Worm (Caenorhabditis elegans) whole organism, young adult: Measurements from ENCODE around the gene B0454.6.

Experiments
- B0019.2 ChIP-seq: fragments of 200-800 bp; sonication (Bioruptor generic); conservative IDR thresholded peaks from 2 replicates; pipeline ENCODE4 v1.3.6; 2022; ENCODE audit warnings: missing genetic modification reagents, missing genetic modification characterization, missing compliant biosample characterization
- B0336.3 ChIP-seq: fragments of 200-800 bp; sonication (Bioruptor generic); IDR thresholded peaks from 2 replicates; pipeline ENCODE4 v1.3.6; 2022; ENCODE audit warnings: missing genetic modification characterization, missing compliant biosample characterization
- C06A6.2 ChIP-seq: fragments of 200-800 bp; sonication (Bioruptor generic); conservative IDR thresholded peaks from 2 replicates; pipeline ENCODE4 v1.3.6; 2022; ENCODE audit warnings: missing genetic modification characterization, missing compliant biosample characterization
- F33H1.4 ChIP-seq: fragments of 200-800 bp; sonication (Bioruptor generic); IDR thresholded peaks from 2 replicates; pipeline ENCODE4 v1.3.6; 2022; ENCODE audit warnings: missing genetic modification reagents, missing genetic modification characterization, missing compliant biosample characterization
- F55B11.4 ChIP-seq: sonication (generic microtip); optimal IDR thresholded peaks from 2 replicates; lab custom pipeline; 2016; ENCODE audit warnings: missing compliant biosample characterization, missing genetic modification characterization, borderline replicate concordance; ENCODE audit not compliant: insufficient read depth
- F57A8.1 ChIP-seq: fragments of 200-800 bp; sonication (Bioruptor generic); optimal IDR thresholded peaks from 2 replicates; lab custom pipeline; 2018; ENCODE audit warnings: mild to moderate bottlenecking, missing genetic modification characterization, moderate library complexity, missing compliant biosample characterization
- K11D2.4 ChIP-seq: fragments of 200-800 bp; sonication (Bioruptor generic); IDR thresholded peaks from 2 replicates; pipeline ENCODE4 v1.3.6; 2022; ENCODE audit warnings: missing genetic modification reagents, missing genetic modification characterization, missing compliant biosample characterization
- Y79H2A.3 ChIP-seq: fragments of 200-800 bp; sonication (Bioruptor generic); conservative IDR thresholded peaks from 2 replicates; pipeline ENCODE4 v1.3.6; 2022; ENCODE audit warnings: missing genetic modification reagents, missing genetic modification characterization, missing compliant biosample characterization
- Y95B8A.8 ChIP-seq: fragments of 200-800 bp; sonication (Bioruptor generic); IDR thresholded peaks from 2 replicates; pipeline ENCODE4 v1.3.6; 2022; ENCODE audit warnings: missing genetic modification reagents, missing genetic modification characterization, missing compliant biosample characterization
- akir-1 ChIP-seq: fragments of 200-800 bp; sonication (Bioruptor generic); optimal IDR thresholded peaks from 2 replicates; lab custom pipeline; 2018; ENCODE audit warnings: mild to moderate bottlenecking, missing genetic modification characterization, moderate library complexity, missing compliant biosample characterization
- aptf-3 ChIP-seq: fragments of 200-800 bp; sonication (Bioruptor generic); IDR thresholded peaks from 2 replicates; pipeline ENCODE4 v1.3.6; 2022; ENCODE audit warnings: missing genetic modification characterization, missing compliant biosample characterization
- athp-1 ChIP-seq: sonication (generic microtip); optimal IDR thresholded peaks from 2 replicates; lab custom pipeline; 2017; ENCODE audit warnings: mild to moderate bottlenecking, missing genetic modification characterization, missing compliant biosample characterization
- cebp-1 ChIP-seq, 2 experiments: fragments of 200-800 bp in 1 of 2; sonication (Bioruptor generic) in 1 of 2; sonication (generic microtip) in 1 of 2; IDR thresholded peaks in 1 of 2; optimal IDR thresholded peaks in 1 of 2; 2 replicates each; pipeline versions ENCODE4 v1.3.6 to Lab custom; 2017 to 2022; ENCODE audit warnings: missing compliant biosample characterization in 2 of 2, missing genetic modification characterization in 2 of 2, mild to moderate bottlenecking in 1 of 2, missing genetic modification reagents in 1 of 2, moderate library complexity in 1 of 2
- cebp-2 ChIP-seq: fragments of 200-800 bp; sonication (Bioruptor generic); IDR thresholded peaks from 2 replicates; pipeline ENCODE4 v1.3.6; 2022; ENCODE audit warnings: missing genetic modification characterization, missing compliant biosample characterization
- ceh-100 ChIP-seq: fragments of 200-800 bp; sonication (Bioruptor generic); IDR thresholded peaks from 2 replicates; pipeline ENCODE4 v1.3.6; 2022; ENCODE audit warnings: missing genetic modification reagents, missing genetic modification characterization, missing compliant biosample characterization
- ceh-27 ChIP-seq: fragments of 200-800 bp; sonication (Bioruptor generic); optimal IDR thresholded peaks from 2 replicates; lab custom pipeline; 2018; ENCODE audit warnings: mild to moderate bottlenecking, missing genetic modification characterization, moderate library complexity, missing compliant biosample characterization
- ceh-91 ChIP-seq: fragments of 200-800 bp; sonication (Bioruptor generic); IDR thresholded peaks from 2 replicates; pipeline ENCODE4 v1.3.6; 2022; ENCODE audit warnings: missing genetic modification reagents, missing genetic modification characterization, missing compliant biosample characterization
- dpl-1 ChIP-seq: fragments of 150-350 bp; optimal IDR thresholded peaks from 2 replicates; lab custom pipeline; 2014; ENCODE audit warnings: missing biosample characterization, missing genetic modification reagents, missing genetic modification characterization
- egl-44 ChIP-seq: fragments of 200-800 bp; sonication (Bioruptor generic); IDR thresholded peaks from 2 replicates; pipeline ENCODE4 v1.3.6; 2022; ENCODE audit warnings: missing genetic modification reagents, missing genetic modification characterization, missing compliant biosample characterization
- him-1 ChIP-seq: sonication (generic microtip); optimal IDR thresholded peaks from 2 replicates; lab custom pipeline; 2016; ENCODE audit warnings: missing genotype, missing genetic modification reagents, missing genetic modification characterization, missing compliant biosample characterization
- hmg-1.2 ChIP-seq: fragments of 200-800 bp; sonication (Bioruptor generic); IDR thresholded peaks from 2 replicates; pipeline ENCODE4 v1.3.6; 2022; ENCODE audit warnings: missing genetic modification reagents, missing genetic modification characterization, missing compliant biosample characterization
- hmg-20 ChIP-seq: fragments of 200-800 bp; sonication (Bioruptor generic); IDR thresholded peaks from 2 replicates; pipeline ENCODE4 v1.3.6; 2022; ENCODE audit warnings: missing genetic modification reagents, missing genetic modification characterization, missing compliant biosample characterization
- hrde-1 ChIP-seq: sonication (generic microtip); optimal IDR thresholded peaks from 2 replicates; lab custom pipeline; 2016; ENCODE audit warnings: missing genetic modification characterization, mild to moderate bottlenecking, missing compliant biosample characterization, moderate library complexity, missing genotype, missing genetic modification reagents, borderline replicate concordance
- hsf-1 ChIP-seq: fragments of 200-800 bp; sonication (Bioruptor generic); IDR thresholded peaks from 2 replicates; pipeline ENCODE4 v1.3.6; 2022; ENCODE audit warnings: missing genetic modification reagents, missing genetic modification characterization, missing compliant biosample characterization
- let-607 ChIP-seq, 2 experiments: fragments of 200-800 bp in 1 of 2; sonication (Bioruptor generic) in 1 of 2; sonication (generic microtip) in 1 of 2; optimal IDR thresholded peaks; 2 replicates each; lab custom pipeline; 2016 to 2018; ENCODE audit warnings: mild to moderate bottlenecking in 2 of 2, missing compliant biosample characterization in 2 of 2, missing genetic modification characterization in 2 of 2, moderate library complexity in 2 of 2, missing genotype in 1 of 2
- lin-26 ChIP-seq: fragments of 200-800 bp; sonication (Bioruptor generic); IDR thresholded peaks from 2 replicates; pipeline ENCODE4 v1.3.6; 2022; ENCODE audit warnings: missing genetic modification reagents, missing genetic modification characterization, missing compliant biosample characterization
- lin-40 ChIP-seq: sonication (generic microtip); optimal IDR thresholded peaks from 2 replicates; lab custom pipeline; 2016; ENCODE audit warnings: missing genetic modification characterization, mild to moderate bottlenecking, missing compliant biosample characterization, missing genotype, missing genetic modification reagents
- madf-3 ChIP-seq: fragments of 200-800 bp; sonication (Bioruptor generic); IDR thresholded peaks from 2 replicates; pipeline ENCODE4 v1.3.6; 2022; ENCODE audit warnings: missing genetic modification reagents, missing genetic modification characterization, missing compliant biosample characterization
- madf-8 ChIP-seq: fragments of 200-800 bp; sonication (Bioruptor generic); conservative IDR thresholded peaks from 2 replicates; pipeline ENCODE4 v1.3.6; 2022; ENCODE audit warnings: missing genetic modification reagents, missing genetic modification characterization, missing compliant biosample characterization
- mcd-1 ChIP-seq: fragments of 200-800 bp; sonication (Bioruptor generic); IDR thresholded peaks from 2 replicates; pipeline ENCODE4 v1.3.6; 2022; ENCODE audit warnings: missing genetic modification reagents, missing genetic modification characterization, missing compliant biosample characterization
- mes-4 ChIP-seq: sonication (generic microtip); optimal IDR thresholded peaks from 2 replicates; lab custom pipeline; 2016; ENCODE audit warnings: missing genotype, missing genetic modification characterization, missing compliant biosample characterization
- mxl-1 ChIP-seq: sonication (generic microtip); optimal IDR thresholded peaks from 2 replicates; lab custom pipeline; 2016; ENCODE audit warnings: missing genetic modification characterization, missing compliant biosample characterization
- nhr-90 ChIP-seq: sonication (generic microtip); optimal IDR thresholded peaks from 2 replicates; lab custom pipeline; 2016; ENCODE audit warnings: missing genotype, mild to moderate bottlenecking, missing genetic modification characterization, missing compliant biosample characterization
- pha-4 ChIP-seq: fragments of 150-350 bp; sonication (generic microtip); optimal IDR thresholded peaks from 2 replicates; lab custom pipeline; 2014; ENCODE audit warnings: missing biosample characterization, missing genetic modification reagents, missing genetic modification characterization
- sea-2 ChIP-seq: fragments of 200-800 bp; sonication (Bioruptor generic); IDR thresholded peaks from 2 replicates; pipeline ENCODE4 v1.3.6; 2022; ENCODE audit warnings: missing genetic modification characterization, missing compliant biosample characterization
- snpc-1.1 ChIP-seq: sonication (generic microtip); optimal IDR thresholded peaks from 2 replicates; lab custom pipeline; 2017; ENCODE audit warnings: missing genetic modification characterization, mild to moderate bottlenecking, missing compliant biosample characterization, antibody characterized with exemption, moderate library complexity, missing genotype, missing genetic modification reagents; ENCODE audit not compliant: insufficient read depth
- snpc-3.4 ChIP-seq: sonication (generic microtip); optimal IDR thresholded peaks from 2 replicates; lab custom pipeline; 2017; ENCODE audit warnings: missing genetic modification characterization, mild to moderate bottlenecking, missing compliant biosample characterization, antibody characterized with exemption, moderate library complexity, missing genotype, missing genetic modification reagents
- snpc-4 ChIP-seq, 5 experiments: fragments of 150-350 bp in 1 of 5; sonication (generic microtip) in 4 of 5; optimal IDR thresholded peaks; 2 replicates each; lab custom pipeline; 2014 to 2018; ENCODE audit warnings: missing genetic modification characterization in 5 of 5, missing biosample characterization in 3 of 5, antibody characterized with exemption in 2 of 5, mild to moderate bottlenecking in 2 of 5, missing compliant biosample characterization in 2 of 5, missing genotype in 2 of 5, moderate library complexity in 2 of 5, missing genetic modification reagents in 1 of 5
- tbx-9 ChIP-seq: sonication (generic microtip); optimal IDR thresholded peaks from 2 replicates; lab custom pipeline; 2016; ENCODE audit warnings: borderline replicate concordance, missing genetic modification characterization, inconsistent platforms, missing compliant biosample characterization
- unc-130 ChIP-seq: sonication (generic microtip); optimal IDR thresholded peaks from 2 replicates; lab custom pipeline; 2016; ENCODE audit warnings: missing genetic modification reagents, missing genetic modification characterization, missing compliant biosample characterization
- unc-62 ChIP-seq: fragments of 150-350 bp; optimal IDR thresholded peaks from 2 replicates; lab custom pipeline; 2014; ENCODE audit warnings: missing biosample characterization, missing genetic modification reagents, missing genetic modification characterization
- xnd-1 ChIP-seq: sonication (generic microtip); optimal IDR thresholded peaks from 2 replicates; lab custom pipeline; 2016; ENCODE audit warnings: missing genotype, missing genetic modification reagents, missing genetic modification characterization, missing compliant biosample characterization
- zfh-2 ChIP-seq: fragments of 200-800 bp; sonication (Bioruptor generic); conservative IDR thresholded peaks from 2 replicates; pipeline ENCODE4 v1.3.6; 2022; ENCODE audit warnings: missing genetic modification reagents, missing genetic modification characterization, missing compliant biosample characterization
- ztf-26 ChIP-seq: sonication (generic microtip); optimal IDR thresholded peaks from 2 replicates; lab custom pipeline; 2017; ENCODE audit warnings: missing genetic modification characterization, missing compliant biosample characterization
- ztf-28 ChIP-seq: fragments of 200-800 bp; sonication (Bioruptor generic); IDR thresholded peaks from 2 replicates; pipeline ENCODE4 v1.3.6; 2022; ENCODE audit warnings: missing genetic modification reagents, missing genetic modification characterization, missing compliant biosample characterization
- ztf-6 ChIP-seq: fragments of 200-800 bp; sonication (Bioruptor generic); IDR thresholded peaks from 2 replicates; pipeline ENCODE4 v1.3.6; 2022; ENCODE audit warnings: missing genetic modification reagents, missing genetic modification characterization, missing compliant biosample characterization

Gene B0454.6

DNA sequence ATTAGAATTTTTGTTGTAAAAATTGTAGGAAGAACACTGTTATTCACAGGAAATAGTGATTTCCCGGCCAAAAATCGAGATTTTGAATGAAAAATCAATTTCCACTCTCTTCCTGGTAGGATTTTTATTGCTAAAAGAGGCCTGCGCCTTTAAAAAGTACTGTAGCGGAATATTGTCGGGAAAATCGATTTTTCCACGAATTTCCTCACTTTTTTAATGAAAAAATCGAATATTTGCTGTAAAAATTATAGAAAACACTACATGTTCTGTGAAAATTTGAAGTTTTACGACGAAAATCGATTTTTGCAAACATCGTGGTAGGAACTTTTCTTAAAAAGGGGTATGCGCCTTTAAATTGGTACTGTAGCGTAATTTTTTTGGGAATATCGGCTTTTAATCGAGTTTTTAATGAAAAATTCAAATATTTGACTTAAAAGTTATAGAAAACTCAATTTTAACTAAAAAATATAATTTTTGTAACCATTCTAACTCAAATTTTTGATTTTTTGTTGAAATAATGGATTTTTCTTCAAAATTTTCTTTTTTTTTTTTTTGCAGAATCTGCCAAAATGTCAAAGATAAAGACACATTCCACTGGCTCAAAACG, 23.8 kb downstream of the B0454.6 start, which contains the start of gene lin-8 (continued):
- TF ChIP-seq dpl-1 (GFP tag; lab: Kevin White, UChicago), result no peak
- no peak for TF ChIP-seq ztf-6 (GFP tag; lab: Robert Waterston, UW)
- TF ChIP-seq ceh-27 (GFP tag; lab: Kevin White, UChicago), result no peak
- TF ChIP-seq ceh-91, result peak; percentile 75
- no peak for TF ChIP-seq unc-130 (GFP tag; lab: Kevin White, UChicago)
- TF ChIP-seq B0019.2, result no peak
- no peak for TF ChIP-seq hmg-20
- TF ChIP-seq athp-1 (tag; lab: Kevin White, UChicago), result peak; percentile 54
- no peak for TF ChIP-seq lin-26 (GFP tag; lab: Robert Waterston, UW)
- TF ChIP-seq hsf-1 (GFP tag; lab: Robert Waterston, UW), result no peak
- no peak for TF ChIP-seq cebp-2 (GFP tag; lab: Robert Waterston, UW)
- 0 out of 2 replicates have a peak, but pooled peaks have one; percentile 18 for TF ChIP-seq B0336.3 (GFP tag; lab: Robert Waterston, UW)
- TF ChIP-seq cebp-1 (GFP tag; IDR thresholded peaks at IDR 0.05; lab: Robert Waterston, UW), result no peak
- no peak for TF ChIP-seq cebp-1 (tag; optimal IDR thresholded peaks at IDR 0.05; lab: Kevin White, UChicago)
- TF ChIP-seq snpc-1.1, result no peak
- no peak for TF ChIP-seq F55B11.4
- TF ChIP-seq him-1, result peak; percentile 76
- no peak for TF ChIP-seq C06A6.2 (GFP tag; lab: Robert Waterston, UW)
- TF ChIP-seq tbx-9, result no peak
- TF ChIP-seq akir-1, result no peak
- TF ChIP-seq sea-2 (GFP tag; lab: Robert Waterston, UW), result no peak
- TF ChIP-seq mes-4, result no peak
- no peak for TF ChIP-seq ztf-28 (GFP tag; lab: Robert Waterston, UW)
- no peak for TF ChIP-seq let-607 (tag; optimal IDR thresholded peaks at IDR 0.05; lab: Kevin White, UChicago)
- TF ChIP-seq hmg-1.2 (GFP tag; lab: Robert Waterston, UW), result peak; percentile 8; the same call in 1 of the 2 replicates
- TF ChIP-seq aptf-3 (GFP tag; lab: Robert Waterston, UW), result no peak
- TF ChIP-seq F57A8.1 (GFP tag; lab: Kevin White, UChicago), result no peak
- no peak for TF ChIP-seq K11D2.4 (GFP tag; lab: Robert Waterston, UW)
- no peak for TF ChIP-seq mcd-1
- no peak for TF ChIP-seq Y79H2A.3 (GFP tag; lab: Robert Waterston, UW)
- peak; percentile 40 for TF ChIP-seq snpc-3.4 (tag; lab: Kevin White, UChicago)
- TF ChIP-seq madf-3 (GFP tag; lab: Robert Waterston, UW), result no peak
- TF ChIP-seq snpc-4 (GFP tag; optimal IDR thresholded peaks at IDR 0.05; lab: Kevin White, UChicago), result no peak
- TF ChIP-seq snpc-4 (tag; optimal IDR thresholded peaks at IDR 0.05; lab: Kevin White, UChicago), result peak in 1 of 4 experiments; percentile 9
- no peak for TF ChIP-seq mxl-1 (tag; lab: Kevin White, UChicago)
- TF ChIP-seq lin-40 (tag; lab: Kevin White, UChicago), result no peak
- TF ChIP-seq zfh-2 (GFP tag; lab: Robert Waterston, UW), result no peak
- TF ChIP-seq xnd-1 (tag; lab: Kevin White, UChicago), result peak; percentile 96
- TF ChIP-seq hrde-1 (tag; lab: Kevin White, UChicago), result no peak
- TF ChIP-seq ceh-100 (GFP tag; lab: Robert Waterston, UW), result no peak
- TF ChIP-seq F33H1.4 (GFP tag; lab: Robert Waterston, UW), result peak; percentile 84
- TF ChIP-seq egl-44 (GFP tag; lab: Robert Waterston, UW), result no peak
- TF ChIP-seq ztf-26 (tag; lab: Kevin White, UChicago), result no peak
- peak; percentile 78 for TF ChIP-seq madf-8 (GFP tag; lab: Robert Waterston, UW)
- TF ChIP-seq unc-62 (GFP tag; lab: Kevin White, UChicago), result no peak
- no peak for TF ChIP-seq Y95B8A.8 (GFP tag; lab: Robert Waterston, UW)
- no peak for TF ChIP-seq pha-4 (tag; lab: Kevin White, UChicago)
- TF ChIP-seq nhr-90 (tag; lab: Kevin White, UChicago), result no peak
